Worm (Caenorhabditis elegans) whole organism, mixed stage, embryonic: ENCODE measurements around the gene tofu-1.

Experiments used
- bed-3 ChIP-seq: fragments of 200-800 bp; sonication (Bioruptor generic); optimal IDR thresholded peaks from 3 replicates; lab custom pipeline; 2018; ENCODE audit warnings: mild to moderate bottlenecking, missing genetic modification characterization, moderate library complexity, missing compliant biosample characterization
- blmp-1 ChIP-seq: fragments of 150-350 bp; optimal IDR thresholded peaks from 2 replicates; lab custom pipeline; 2014; ENCODE audit warnings: missing biosample characterization, missing genetic modification characterization
- ceh-39 ChIP-seq: fragments of 150-350 bp; optimal IDR thresholded peaks from 2 replicates; lab custom pipeline; 2014; ENCODE audit warnings: missing biosample characterization, missing genetic modification characterization
- ceh-43 ChIP-seq: fragments of 200-800 bp; sonication (Bioruptor generic); optimal IDR thresholded peaks from 2 replicates; lab custom pipeline; 2018; ENCODE audit warnings: mild to moderate bottlenecking, missing genetic modification characterization, moderate library complexity, missing compliant biosample characterization
- ces-1 ChIP-seq: fragments of 150-350 bp; optimal IDR thresholded peaks from 2 replicates; lab custom pipeline; 2014; ENCODE audit warnings: missing biosample characterization, missing genetic modification reagents, missing genetic modification characterization
- cnd-1 ChIP-seq: fragments of 200-800 bp; sonication (Bioruptor generic); optimal IDR thresholded peaks from 2 replicates; lab custom pipeline; 2018; ENCODE audit warnings: mild to moderate bottlenecking, missing genetic modification characterization, missing compliant biosample characterization
- drap-1 ChIP-seq: fragments of 200-800 bp; sonication (Bioruptor generic); optimal IDR thresholded peaks from 3 replicates; lab custom pipeline; 2018; ENCODE audit warnings: mild to moderate bottlenecking, missing genetic modification characterization, missing compliant biosample characterization
- elt-1 ChIP-seq: sonication (generic microtip); optimal IDR thresholded peaks from 2 replicates; lab custom pipeline; 2017; ENCODE audit warnings: missing genetic modification characterization, mild to moderate bottlenecking, missing compliant biosample characterization, antibody characterized with exemption, moderate library complexity, borderline replicate concordance; ENCODE audit not compliant: insufficient read depth
- elt-3 ChIP-seq: fragments of 150-350 bp; optimal IDR thresholded peaks from 2 replicates; lab custom pipeline; 2014; ENCODE audit warnings: missing biosample characterization, missing genetic modification characterization
- ham-2 ChIP-seq: fragments of 200-800 bp; sonication (Bioruptor generic); optimal IDR thresholded peaks from 2 replicates; lab custom pipeline; 2018; ENCODE audit warnings: mild to moderate bottlenecking, missing genetic modification characterization, missing compliant biosample characterization
- hlh-1 ChIP-seq: fragments of 150-350 bp; optimal IDR thresholded peaks from 2 replicates; lab custom pipeline; 2014; ENCODE audit warnings: missing biosample characterization, missing genetic modification reagents, missing genetic modification characterization
- lin-13 ChIP-seq: fragments of 150-350 bp; optimal IDR thresholded peaks from 2 replicates; lab custom pipeline; 2014; ENCODE audit warnings: missing biosample characterization, missing genetic modification characterization
- lin-32 ChIP-seq: fragments of 200-800 bp; sonication (Bioruptor generic); optimal IDR thresholded peaks from 2 replicates; lab custom pipeline; 2018; ENCODE audit warnings: mild to moderate bottlenecking, missing genetic modification characterization, missing compliant biosample characterization
- lsy-2 ChIP-seq: fragments of 150-350 bp; optimal IDR thresholded peaks from 2 replicates; lab custom pipeline; 2014; ENCODE audit warnings: missing biosample characterization, missing genetic modification characterization
- mep-1 ChIP-seq: fragments of 150-350 bp; optimal IDR thresholded peaks from 2 replicates; lab custom pipeline; 2017; ENCODE audit warnings: missing biosample characterization, missing genetic modification reagents, missing genetic modification characterization, inconsistent platforms
- mls-2 ChIP-seq: sonication (generic microtip); optimal IDR thresholded peaks from 2 replicates; lab custom pipeline; 2016; ENCODE audit warnings: mild to moderate bottlenecking, missing genetic modification characterization, moderate library complexity, missing compliant biosample characterization
- nhr-12 ChIP-seq: fragments of 150-350 bp; optimal IDR thresholded peaks from 2 replicates; lab custom pipeline; 2014; ENCODE audit warnings: missing biosample characterization, missing genetic modification characterization
- nhr-2 ChIP-seq: fragments of 150-350 bp; optimal IDR thresholded peaks from 2 replicates; lab custom pipeline; 2014; ENCODE audit warnings: missing biosample characterization, missing genetic modification characterization
- nhr-237 ChIP-seq: fragments of 150-350 bp; optimal IDR thresholded peaks from 2 replicates; lab custom pipeline; 2014; ENCODE audit warnings: missing biosample characterization, missing genetic modification characterization
- nhr-76 ChIP-seq: sonication (generic microtip); optimal IDR thresholded peaks from 2 replicates; lab custom pipeline; 2017; ENCODE audit warnings: missing biosample characterization, missing genetic modification characterization
- snpc-4 ChIP-seq: fragments of 150-350 bp; optimal IDR thresholded peaks from 2 replicates; lab custom pipeline; 2014; ENCODE audit warnings: missing biosample characterization, missing genetic modification characterization
- sptf-1 ChIP-seq: sonication (generic microtip); optimal IDR thresholded peaks from 2 replicates; lab custom pipeline; 2017; ENCODE audit warnings: mild to moderate bottlenecking, missing genetic modification characterization, moderate library complexity, missing compliant biosample characterization
- tbx-8 ChIP-seq: fragments of 200-800 bp; sonication (Bioruptor generic); optimal IDR thresholded peaks from 2 replicates; lab custom pipeline; 2018; ENCODE audit warnings: mild to moderate bottlenecking, missing genetic modification characterization, moderate library complexity, missing compliant biosample characterization
- unc-120 ChIP-seq: sonication (generic microtip); optimal IDR thresholded peaks from 2 replicates; lab custom pipeline; 2017; ENCODE audit warnings: missing genetic modification characterization, missing compliant biosample characterization; ENCODE audit not compliant: poor library complexity, severe bottlenecking
- ztf-11 ChIP-seq: fragments of 150-350 bp; optimal IDR thresholded peaks from 2 replicates; lab custom pipeline; 2014; ENCODE audit warnings: missing biosample characterization, missing genetic modification characterization

tofu-1 gene

DNA sequence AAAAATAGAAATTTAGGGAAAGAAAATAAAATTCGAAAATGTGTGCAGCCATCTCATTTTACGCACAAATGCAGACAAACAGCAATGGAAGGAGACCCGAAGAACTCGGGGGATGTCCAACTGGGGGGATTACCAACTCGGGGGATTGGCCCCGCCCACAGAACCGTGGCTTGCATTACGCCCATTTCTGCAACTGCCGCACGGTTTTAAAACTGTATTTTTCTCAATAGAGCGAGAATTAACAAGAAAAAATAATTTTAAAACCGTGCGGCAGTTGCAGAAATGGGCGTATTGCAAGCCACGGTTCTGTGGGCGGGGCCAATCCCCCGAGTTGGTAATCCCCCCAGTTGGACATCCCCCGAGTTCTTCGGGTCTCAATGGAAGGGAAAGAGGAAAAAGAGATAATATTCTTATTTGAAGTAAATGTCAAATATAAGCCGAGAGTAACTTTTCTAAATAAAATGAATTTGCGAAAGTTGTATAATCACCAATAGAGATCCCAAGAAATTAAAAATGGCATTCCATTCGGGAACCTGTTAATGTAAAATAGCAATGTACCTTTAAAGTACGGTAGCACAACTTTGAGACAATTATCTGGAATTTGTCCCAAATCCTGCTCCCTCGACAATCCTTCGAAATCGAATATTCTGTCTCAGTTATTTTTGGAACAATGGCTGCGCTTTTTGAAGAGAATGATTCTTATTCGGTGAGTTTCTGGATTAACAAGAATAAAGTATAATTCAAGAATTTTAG lies at the start of gene tofu-1, which contains the start of gene ruvb-1:
TSS of gene tofu-1 (plus strand) at position 417 of the 753 bp plus-strand sequence.
TSS of gene ruvb-1 (minus strand) at position 72 of the 753 bp plus-strand sequence.
- peak; percentile 28 for TF ChIP-seq ces-1 (GFP tag; lab: Kevin White, UChicago)
- TF ChIP-seq sptf-1 (tag; lab: Kevin White, UChicago), result peak; percentile 50
- TF ChIP-seq mep-1 (tag; lab: Kevin White, UChicago), result peak; percentile 34
- peak; percentile 24 for TF ChIP-seq lin-13
- TF ChIP-seq lsy-2 (tag; lab: Kevin White, UChicago), result peak; percentile 27
- peak; percentile 19 for TF ChIP-seq ham-2
- TF ChIP-seq unc-120, result peak; percentile 28
- TF ChIP-seq cnd-1 (tag; lab: Kevin White, UChicago), result peak; percentile 12
- TF ChIP-seq, all 35 proteins: peak for 8; not testable (repeated sequence) for 27

DNA sequence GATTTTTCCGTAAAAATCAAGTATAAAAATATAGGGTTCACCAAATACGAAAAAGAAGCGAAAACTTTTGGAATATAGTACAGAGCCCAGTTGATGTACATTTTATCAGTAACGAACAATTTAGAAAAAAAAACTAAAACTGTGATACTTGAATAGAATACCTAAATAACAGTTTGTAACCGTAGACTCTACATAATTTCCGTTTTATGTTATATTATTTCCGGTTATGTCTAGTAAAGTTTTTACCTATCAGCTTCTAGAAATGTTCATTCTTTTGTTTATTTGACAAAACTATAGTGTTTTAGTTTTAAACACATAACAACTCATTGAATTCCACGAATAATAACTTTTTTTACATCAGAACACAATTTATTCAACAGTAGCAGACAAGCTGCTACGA lies 43.5 kb upstream of the tofu-1 start, which contains the start of gene srj-33:
TSS of gene srj-33 (minus strand) at position 101 of the 400 bp plus-strand sequence.
- TF ChIP-seq bed-3 (GFP tag; lab: Kevin White, UChicago), result no peak
- TF ChIP-seq lin-32 (GFP tag; lab: Kevin White, UChicago), result no peak
- no peak for TF ChIP-seq nhr-12 (tag; lab: Kevin White, UChicago)
- no peak for TF ChIP-seq tbx-8 (GFP tag; lab: Kevin White, UChicago)

DNA sequence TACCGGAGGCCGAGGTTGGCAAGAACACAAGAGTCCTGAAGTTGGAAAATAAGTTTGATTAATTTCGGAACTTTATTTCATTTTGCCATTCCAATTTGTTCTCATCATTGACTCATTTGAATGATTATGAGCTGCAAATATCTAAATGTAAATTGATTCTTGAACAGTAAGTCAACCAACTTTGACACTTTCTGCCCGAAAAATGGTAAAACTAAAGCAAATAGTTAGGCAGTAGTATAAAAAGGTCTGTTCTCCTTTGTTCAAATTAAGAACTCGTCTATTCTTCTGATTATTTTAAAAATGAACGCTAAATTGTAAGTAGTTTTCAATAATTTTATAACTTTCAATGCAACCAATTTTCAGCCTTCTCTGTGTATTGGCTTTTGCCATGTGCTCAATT lies 37.9 kb upstream of the tofu-1 start, which contains the start of gene fipr-12:
TSS of gene fipr-12 (plus strand) at position 301 of the 400 bp plus-strand sequence.
- TF ChIP-seq nhr-12 (tag; lab: Kevin White, UChicago) (no peak), nhr-2 (tag; lab: Kevin White, UChicago) (no peak), lin-32 (GFP tag; lab: Kevin White, UChicago) (no peak)
- TF ChIP-seq, all 35 proteins: peak for 0

DNA sequence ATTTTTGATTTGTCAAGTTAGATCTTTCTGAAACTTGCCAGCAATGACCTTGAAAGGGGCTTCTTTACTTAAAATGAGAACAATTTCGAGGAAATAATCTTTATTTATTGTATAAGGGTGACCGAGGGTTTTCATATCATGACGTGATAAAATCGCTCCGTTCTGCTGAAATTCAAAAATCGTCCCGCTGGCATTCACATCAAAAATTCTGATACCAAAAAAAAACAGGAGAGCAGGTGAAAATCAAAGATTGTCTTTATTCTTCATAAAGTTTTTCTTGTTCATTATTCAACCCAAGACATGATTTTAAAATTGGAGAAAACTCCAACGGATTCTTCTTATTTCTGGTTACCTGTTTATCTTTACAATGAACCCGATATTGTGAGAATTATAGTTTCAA lies 36.9 kb upstream of the tofu-1 start, which contains the start of gene sre-28:
TSS of gene sre-28 (plus strand) at position 301 of the 400 bp plus-strand sequence.
- no peak for TF ChIP-seq snpc-4 (tag; lab: Kevin White, UChicago)
- TF ChIP-seq elt-1 (tag; lab: Kevin White, UChicago), result no peak
- no peak for TF ChIP-seq blmp-1 (tag; lab: Kevin White, UChicago)
- no peak for TF ChIP-seq elt-3
- no peak for TF ChIP-seq mls-2
- TF ChIP-seq nhr-76 (tag; lab: Kevin White, UChicago), result no peak
- TF ChIP-seq ceh-43, result no peak
- no peak for TF ChIP-seq ztf-11
- TF ChIP-seq ces-1 (GFP tag; lab: Kevin White, UChicago), result no peak
- no peak for TF ChIP-seq lin-32 (GFP tag; lab: Kevin White, UChicago)
- TF ChIP-seq drap-1, result no peak
- TF ChIP-seq nhr-12 (tag; lab: Kevin White, UChicago), result no peak
- no peak for TF ChIP-seq nhr-2 (tag; lab: Kevin White, UChicago)
- TF ChIP-seq hlh-1 (tag; lab: Kevin White, UChicago), result no peak

DNA sequence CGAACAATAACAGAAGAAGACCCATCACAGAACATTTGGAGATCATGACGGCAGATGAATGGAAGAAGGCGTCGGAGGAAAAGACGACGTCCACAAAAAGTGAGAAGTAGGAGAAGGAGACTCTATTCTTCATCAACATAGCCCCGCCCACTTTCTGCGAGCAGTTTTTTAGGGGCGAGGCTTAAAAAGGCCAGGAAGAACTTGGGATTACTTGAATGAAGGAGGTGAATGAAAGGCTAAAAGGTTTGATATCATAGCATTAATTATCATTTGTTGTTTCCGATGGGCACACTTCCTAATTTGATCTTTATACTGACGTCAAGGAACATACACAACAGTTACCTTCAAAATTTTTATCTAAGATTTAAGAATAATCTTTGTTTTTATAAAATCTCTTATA lies 32.1 kb upstream of the tofu-1 start, which contains the start of gene nlp-58:
TSS of gene nlp-58 (minus strand) at position 101 of the 400 bp plus-strand sequence.
- TF ChIP-seq nhr-237 (tag; lab: Kevin White, UChicago) (no peak), bed-3 (GFP tag; lab: Kevin White, UChicago) (no peak), nhr-2 (tag; lab: Kevin White, UChicago) (no peak), elt-1 (tag; lab: Kevin White, UChicago) (no peak), ztf-11 (no peak)

DNA sequence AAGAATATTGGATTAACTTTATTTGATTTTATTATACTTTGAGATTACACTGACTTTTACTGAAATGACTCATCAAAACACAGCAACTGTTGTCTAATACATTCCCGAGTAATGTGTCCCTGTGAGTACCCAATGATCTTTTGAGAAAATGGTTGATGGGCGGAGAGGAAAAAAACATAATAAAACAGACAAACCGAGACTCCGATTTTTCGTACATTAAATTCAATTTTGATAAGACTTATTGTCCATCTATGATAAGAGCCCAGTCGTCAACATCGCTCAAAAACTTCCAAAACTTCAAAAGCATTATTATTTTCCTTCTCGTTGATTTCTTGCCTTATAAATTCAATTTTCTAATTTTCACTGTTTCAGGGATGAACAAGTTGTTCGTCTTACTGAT lies 30.1 kb upstream of the tofu-1 start, which contains the start of gene ttr-46:
TSS of gene ttr-46 (plus strand) at position 373 of the 400 bp plus-strand sequence.
- TF ChIP-seq ceh-39 (tag; lab: Kevin White, UChicago) (no peak), hlh-1 (tag; lab: Kevin White, UChicago) (no peak), nhr-76 (tag; lab: Kevin White, UChicago) (no peak)

DNA sequence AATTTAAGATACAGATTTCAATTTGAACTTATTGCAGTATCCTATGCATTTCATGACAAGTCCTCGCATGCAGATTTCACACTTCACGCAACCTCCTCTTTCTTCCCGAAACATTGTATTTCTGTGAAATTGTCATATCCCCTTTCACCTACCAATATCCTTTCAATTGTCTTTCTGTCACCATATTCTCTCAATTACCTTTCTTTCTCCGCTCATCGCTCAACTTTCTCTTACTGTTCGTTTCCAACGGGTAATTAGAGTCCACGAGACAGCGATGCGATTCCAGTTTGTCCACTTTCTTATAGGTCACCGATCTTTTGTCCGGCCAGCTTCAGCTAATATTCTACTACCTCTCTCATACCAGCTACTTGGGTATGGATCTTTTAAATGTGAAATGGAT lies 28.6 kb upstream of the tofu-1 start, which contains the start of gene mam-5:
TSS of gene mam-5 (plus strand) at position 304 of the 400 bp plus-strand sequence.
- TF ChIP-seq elt-3 (no peak), blmp-1 (tag; lab: Kevin White, UChicago) (peak; percentile 56)
